Worm (Caenorhabditis elegans): ENCODE results near the gene T24A6.1.
A peak's percentile ranks its signal among the peaks of the same experiment; 100 is the strongest.

- TF ChIP-seq T20F7.1 (GFP tag; optimal IDR thresholded peaks at IDR 0.05) (no peak), pqm-1 (tag; optimal IDR thresholded peaks at IDR 0.05) (peak; percentile 4), nhr-25 (tag; optimal IDR thresholded peaks at IDR 0.05; ENCODE audit: borderline replicate concordance, insufficient read depth) (no peak)
Measured at ce11 chrV:3523262-3523661, 35.6 kb upstream of the T24A6.1 start, which contains the start of gene irg-1.
